Worm (Caenorhabditis elegans) whole organism, late embryonic: ENCODE measurements around the gene tbx-31.
A peak's percentile ranks its signal among the peaks of the same experiment; 100 is the strongest.

Experiments used
- C08G9.2 ChIP-seq: sonication (generic microtip); optimal IDR thresholded peaks from 2 replicates; lab custom pipeline; 2016; ENCODE audit warnings: mild to moderate bottlenecking, missing genetic modification characterization, moderate library complexity, missing compliant biosample characterization
- C38D4.7 ChIP-seq: fragments of 200-800 bp; sonication (Bioruptor generic); optimal IDR thresholded peaks from 2 replicates; lab custom pipeline; 2018; ENCODE audit warnings: mild to moderate bottlenecking, missing genetic modification characterization, moderate library complexity, missing compliant biosample characterization
- F13H6.1 ChIP-seq: sonication (generic microtip); optimal IDR thresholded peaks from 2 replicates; lab custom pipeline; 2016; ENCODE audit warnings: missing genetic modification characterization, missing compliant biosample characterization
- K02D7.2 ChIP-seq: sonication (generic microtip); optimal IDR thresholded peaks from 2 replicates; lab custom pipeline; 2017; ENCODE audit warnings: mild to moderate bottlenecking, missing genetic modification characterization, missing compliant biosample characterization
- T23F11.4 ChIP-seq: fragments of 200-800 bp; sonication (Bioruptor generic); optimal IDR thresholded peaks from 2 replicates; lab custom pipeline; 2018; ENCODE audit warnings: mild to moderate bottlenecking, missing genetic modification characterization, missing compliant biosample characterization
- Y22D7AL.16 ChIP-seq: sonication (generic microtip); optimal IDR thresholded peaks from 2 replicates; lab custom pipeline; 2016; ENCODE audit warnings: missing genetic modification characterization, missing compliant biosample characterization
- ceh-14 ChIP-seq: sonication (generic microtip); optimal IDR thresholded peaks from 2 replicates; lab custom pipeline; 2016; ENCODE audit warnings: missing genotype, missing genetic modification characterization, missing compliant biosample characterization
- ceh-18 ChIP-seq: sonication (generic microtip); optimal IDR thresholded peaks from 2 replicates; lab custom pipeline; 2016; ENCODE audit warnings: missing genetic modification characterization, missing compliant biosample characterization
- ceh-2 ChIP-seq: sonication (generic microtip); optimal IDR thresholded peaks from 2 replicates; lab custom pipeline; 2016; ENCODE audit warnings: missing genotype, missing genetic modification characterization, missing compliant biosample characterization
- ceh-24 ChIP-seq: sonication (generic microtip); optimal IDR thresholded peaks from 2 replicates; lab custom pipeline; 2016; ENCODE audit warnings: mild to moderate bottlenecking, missing genetic modification characterization, missing compliant biosample characterization
- ceh-31 ChIP-seq: sonication (generic microtip); optimal IDR thresholded peaks from 2 replicates; lab custom pipeline; 2016; ENCODE audit warnings: missing genetic modification characterization, missing compliant biosample characterization
- ceh-48 ChIP-seq: sonication (generic microtip); optimal IDR thresholded peaks from 2 replicates; lab custom pipeline; 2016; ENCODE audit warnings: missing genetic modification characterization, inconsistent platforms, missing compliant biosample characterization
- ceh-6 ChIP-seq: fragments of 200-800 bp; sonication (Bioruptor generic); optimal IDR thresholded peaks from 2 replicates; lab custom pipeline; 2018; ENCODE audit warnings: mild to moderate bottlenecking, missing genetic modification characterization, missing compliant biosample characterization
- dmd-4 ChIP-seq: sonication (generic microtip); optimal IDR thresholded peaks from 2 replicates; lab custom pipeline; 2016; ENCODE audit warnings: borderline replicate concordance, missing genetic modification characterization, missing compliant biosample characterization
- elt-2 ChIP-seq: sonication (generic microtip); optimal IDR thresholded peaks from 2 replicates; lab custom pipeline; 2016; ENCODE audit warnings: missing genetic modification reagents, missing genetic modification characterization, missing compliant biosample characterization
- elt-4 ChIP-seq: sonication (generic microtip); optimal IDR thresholded peaks from 2 replicates; lab custom pipeline; 2016; ENCODE audit warnings: missing genetic modification characterization, missing compliant biosample characterization
- fax-1 ChIP-seq: sonication (generic microtip); optimal IDR thresholded peaks from 2 replicates; lab custom pipeline; 2016; ENCODE audit warnings: missing genotype, missing genetic modification characterization, missing compliant biosample characterization
- gmeb-2 ChIP-seq: sonication (generic microtip); optimal IDR thresholded peaks from 2 replicates; lab custom pipeline; 2016; ENCODE audit warnings: missing genetic modification characterization, inconsistent platforms, missing compliant biosample characterization
- hlh-13 ChIP-seq: fragments of 200-800 bp; sonication (Bioruptor generic); optimal IDR thresholded peaks from 2 replicates; lab custom pipeline; 2018; ENCODE audit warnings: mild to moderate bottlenecking, missing genetic modification characterization, missing compliant biosample characterization
- hlh-15 ChIP-seq: sonication (generic microtip); optimal IDR thresholded peaks from 2 replicates; lab custom pipeline; 2016; ENCODE audit warnings: missing genetic modification characterization, missing compliant biosample characterization
- hlh-30 ChIP-seq: sonication (generic microtip); optimal IDR thresholded peaks from 2 replicates; lab custom pipeline; 2017; ENCODE audit warnings: antibody characterized with exemption, missing genetic modification characterization, missing compliant biosample characterization; ENCODE audit not compliant: insufficient read depth
- hlh-6 ChIP-seq: sonication (generic microtip); optimal IDR thresholded peaks from 2 replicates; lab custom pipeline; 2016; ENCODE audit warnings: missing genotype, missing genetic modification characterization, missing compliant biosample characterization
- lim-6 ChIP-seq: sonication (generic microtip); optimal IDR thresholded peaks from 2 replicates; lab custom pipeline; 2016; ENCODE audit warnings: missing genetic modification characterization, missing compliant biosample characterization
- lin-11 ChIP-seq: fragments of 200-800 bp; sonication (Bioruptor generic); optimal IDR thresholded peaks from 2 replicates; lab custom pipeline; 2018; ENCODE audit warnings: mild to moderate bottlenecking, missing genetic modification characterization, missing compliant biosample characterization
- madf-2 ChIP-seq: sonication (generic microtip); optimal IDR thresholded peaks from 2 replicates; lab custom pipeline; 2017; ENCODE audit warnings: missing genetic modification characterization, missing compliant biosample characterization
- mec-3 ChIP-seq: sonication (generic microtip); optimal IDR thresholded peaks from 2 replicates; lab custom pipeline; 2016; ENCODE audit warnings: borderline replicate concordance, missing genetic modification characterization, missing compliant biosample characterization
- nfya-1 ChIP-seq: sonication (generic microtip); optimal IDR thresholded peaks from 2 replicates; lab custom pipeline; 2017; ENCODE audit warnings: missing genetic modification characterization, mild to moderate bottlenecking, missing compliant biosample characterization, antibody characterized with exemption, moderate library complexity
- nhr-11 ChIP-seq: fragments of 150-350 bp; optimal IDR thresholded peaks from 2 replicates; lab custom pipeline; 2014; ENCODE audit warnings: missing biosample characterization, missing genetic modification characterization
- nhr-232 ChIP-seq: sonication (generic microtip); optimal IDR thresholded peaks from 2 replicates; lab custom pipeline; 2016; ENCODE audit warnings: missing genetic modification characterization, missing compliant biosample characterization
- npax-4 ChIP-seq: sonication (generic microtip); optimal IDR thresholded peaks from 2 replicates; lab custom pipeline; 2016; ENCODE audit warnings: missing genetic modification characterization, missing compliant biosample characterization
- odd-2 ChIP-seq: sonication (generic microtip); optimal IDR thresholded peaks from 2 replicates; lab custom pipeline; 2017; ENCODE audit warnings: antibody characterized with exemption, mild to moderate bottlenecking, missing genetic modification characterization, missing compliant biosample characterization
- pag-3 ChIP-seq: sonication (generic microtip); optimal IDR thresholded peaks from 2 replicates; lab custom pipeline; 2016; ENCODE audit warnings: missing compliant biosample characterization, missing genetic modification characterization, borderline replicate concordance
- pat-9 ChIP-seq: fragments of 200-800 bp; sonication (Bioruptor generic); optimal IDR thresholded peaks from 2 replicates; lab custom pipeline; 2018; ENCODE audit warnings: mild to moderate bottlenecking, missing genetic modification characterization, moderate library complexity, missing compliant biosample characterization
- pax-1 ChIP-seq: fragments of 150-350 bp; optimal IDR thresholded peaks from 2 replicates; lab custom pipeline; 2014; ENCODE audit warnings: missing biosample characterization, missing genetic modification characterization
- pha-2 ChIP-seq: sonication (generic microtip); optimal IDR thresholded peaks from 2 replicates; lab custom pipeline; 2017; ENCODE audit warnings: mild to moderate bottlenecking, missing genetic modification characterization, missing compliant biosample characterization
- pha-4 ChIP-seq: fragments of 150-350 bp; optimal IDR thresholded peaks from 2 replicates; lab custom pipeline; 2018; ENCODE audit warnings: missing biosample characterization, missing genetic modification reagents, missing genetic modification characterization
- pqm-1 ChIP-seq: sonication (generic microtip); optimal IDR thresholded peaks from 2 replicates; lab custom pipeline; 2016; ENCODE audit warnings: missing genetic modification characterization, missing compliant biosample characterization
- pros-1 ChIP-seq: fragments of 150-350 bp; optimal IDR thresholded peaks from 2 replicates; lab custom pipeline; 2014; ENCODE audit warnings: missing biosample characterization, missing genetic modification reagents, missing genetic modification characterization
- ref-2 ChIP-seq: sonication (generic microtip); optimal IDR thresholded peaks from 2 replicates; lab custom pipeline; 2016; ENCODE audit warnings: missing genetic modification characterization, missing compliant biosample characterization
- rnt-1 ChIP-seq: sonication (generic microtip); optimal IDR thresholded peaks from 2 replicates; lab custom pipeline; 2016; ENCODE audit warnings: missing genetic modification characterization, missing compliant biosample characterization
- sdc-2 ChIP-seq: sonication (generic microtip); optimal IDR thresholded peaks from 2 replicates; lab custom pipeline; 2016; ENCODE audit warnings: missing genotype, missing genetic modification characterization, missing compliant biosample characterization
- sox-2 ChIP-seq: fragments of 200-800 bp; sonication (Bioruptor generic); IDR thresholded peaks from 2 replicates; pipeline ENCODE4 v1.3.6; 2022; ENCODE audit warnings: missing genetic modification reagents, missing genetic modification characterization, missing compliant biosample characterization
- sox-4 ChIP-seq: sonication (generic microtip); optimal IDR thresholded peaks from 2 replicates; lab custom pipeline; 2017; ENCODE audit warnings: mild to moderate bottlenecking, missing genetic modification characterization, inconsistent platforms, missing compliant biosample characterization
- tbx-7 ChIP-seq: sonication (generic microtip); optimal IDR thresholded peaks from 2 replicates; lab custom pipeline; 2016; ENCODE audit warnings: missing genotype, missing genetic modification characterization, missing compliant biosample characterization
- ttx-3 ChIP-seq: sonication (generic microtip); optimal IDR thresholded peaks from 2 replicates; lab custom pipeline; 2016; ENCODE audit warnings: missing genetic modification reagents, missing genetic modification characterization, missing compliant biosample characterization
- unc-3 ChIP-seq, 2 experiments: fragments of 200-800 bp in 1 of 2; sonication (Bioruptor generic) in 1 of 2; sonication (generic microtip) in 1 of 2; conservative IDR thresholded peaks in 1 of 2; optimal IDR thresholded peaks in 1 of 2; 2 replicates each; pipeline versions ENCODE4 v1.3.6 to Lab custom; 2016 to 2022; ENCODE audit warnings: missing compliant biosample characterization in 2 of 2, missing genetic modification characterization in 2 of 2, missing genetic modification reagents in 1 of 2
- unc-42 ChIP-seq: sonication (generic microtip); optimal IDR thresholded peaks from 2 replicates; lab custom pipeline; 2016; ENCODE audit warnings: missing genotype, missing genetic modification characterization, missing compliant biosample characterization
- unc-86 ChIP-seq: sonication (generic microtip); optimal IDR thresholded peaks from 2 replicates; lab custom pipeline; 2016; ENCODE audit warnings: missing genetic modification characterization, missing compliant biosample characterization

The tbx-31 gene

DNA sequence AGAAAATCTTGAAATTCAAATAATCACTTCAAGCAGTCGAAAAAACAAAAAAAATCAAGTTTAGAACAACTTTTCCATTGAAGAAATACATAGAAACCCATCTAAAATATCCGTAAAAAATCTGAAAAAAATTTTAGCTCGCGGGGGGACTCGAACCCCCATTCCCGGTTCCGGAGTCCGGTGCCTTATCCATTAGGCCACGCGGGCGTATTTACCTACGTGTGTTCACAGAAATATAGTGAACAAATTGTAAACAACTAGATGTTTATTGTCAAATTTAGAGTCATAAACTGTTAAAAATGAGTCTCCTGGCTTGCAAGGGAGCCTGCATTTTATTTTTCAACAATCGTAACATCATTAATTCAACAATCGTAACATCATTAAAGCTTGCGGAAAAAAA lies 44.2 kb downstream of the tbx-31 start:
- TF ChIP-seq rnt-1 (tag; lab: Kevin White, UChicago) (no peak), ceh-24 (no peak), T23F11.4 (no peak), pat-9 (tag; lab: Kevin White, UChicago) (no peak), nhr-11 (tag; lab: Kevin White, UChicago) (no peak), pha-4 (no peak), F13H6.1 (tag; lab: Kevin White, UChicago) (no peak), pqm-1 (no peak), elt-2 (tag; lab: Kevin White, UChicago) (no peak), pros-1 (tag; lab: Kevin White, UChicago) (no peak), unc-42 (tag; lab: Kevin White, UChicago) (no peak), madf-2 (no peak), ceh-14 (tag; lab: Kevin White, UChicago) (no peak), pag-3 (tag; lab: Kevin White, UChicago) (no peak), hlh-30 (no peak), Y22D7AL.16 (tag; lab: Kevin White, UChicago) (no peak), sdc-2 (tag; lab: Kevin White, UChicago) (no peak), mec-3 (tag; lab: Kevin White, UChicago) (no peak), lim-6 (tag; lab: Kevin White, UChicago) (no peak)
- TF ChIP-seq, all 69 proteins: peak for 0

- no peak for TF ChIP-seq lim-6 (tag; lab: Kevin White, UChicago)
- no peak for TF ChIP-seq pros-1 (tag; lab: Kevin White, UChicago)
- TF ChIP-seq F13H6.1 (tag; lab: Kevin White, UChicago): no peak
- TF ChIP-seq nhr-232: no peak
- TF ChIP-seq fax-1 (tag; lab: Kevin White, UChicago): no peak
- TF ChIP-seq odd-2 (tag; lab: Kevin White, UChicago): no peak
- TF ChIP-seq unc-3 (GFP tag; conservative IDR thresholded peaks at IDR 0.05; lab: Robert Waterston, UW): no peak
- TF ChIP-seq unc-3 (tag; optimal IDR thresholded peaks at IDR 0.05; lab: Kevin White, UChicago): no peak
- TF ChIP-seq gmeb-2 (tag; lab: Kevin White, UChicago): no peak
- no peak for TF ChIP-seq pha-2 (tag; lab: Kevin White, UChicago)
- no peak for TF ChIP-seq C08G9.2 (tag; lab: Kevin White, UChicago)
- no peak for TF ChIP-seq nhr-11 (tag; lab: Kevin White, UChicago)
- no peak for TF ChIP-seq ceh-18 (tag; lab: Kevin White, UChicago)
- no peak for TF ChIP-seq pha-4
- no peak for TF ChIP-seq nfya-1
- no peak for TF ChIP-seq npax-4 (tag; lab: Kevin White, UChicago)
- TF ChIP-seq, all 69 proteins: peak for 0
These were observed 46.1 kb downstream of the tbx-31 start, which contains the start of gene fbxb-58 for ce11 chrX:1627837-1628236. TSS of gene fbxb-58 (plus strand) at chrX:1628137.

DNA sequence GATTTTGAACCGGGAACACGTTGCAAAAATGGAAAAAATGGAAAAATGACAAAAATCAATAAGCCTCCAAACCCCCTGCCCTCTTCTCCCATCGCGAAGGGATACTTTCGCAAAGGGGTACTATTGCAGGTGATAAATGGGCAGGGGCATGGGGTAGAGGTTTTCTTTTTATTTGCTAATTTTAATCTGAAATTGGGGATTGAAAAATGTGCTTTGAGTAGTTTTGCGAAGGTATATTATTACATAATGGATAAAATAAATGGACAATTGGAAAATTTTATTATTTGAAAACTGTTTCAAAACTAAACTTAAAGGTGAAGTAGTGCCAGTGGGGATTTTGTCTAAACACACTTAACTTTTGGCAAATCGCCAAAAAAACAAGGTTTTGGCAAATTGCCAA lies 46.9 kb downstream of the tbx-31 start:
- TF ChIP-seq pax-1 (tag; lab: Kevin White, UChicago) (no peak), pqm-1 (peak; percentile 56), ttx-3 (tag; lab: Kevin White, UChicago) (peak; percentile 62), tbx-7 (tag; lab: Kevin White, UChicago) (no peak), madf-2 (peak; percentile 55), hlh-6 (peak; percentile 7), hlh-15 (peak; percentile 32), ceh-6 (GFP tag; lab: Kevin White, UChicago) (no peak), hlh-13 (GFP tag; lab: Kevin White, UChicago) (peak; percentile 3), lin-11 (tag; lab: Kevin White, UChicago) (peak; percentile 10), unc-86 (peak; percentile 60), nfya-1 (peak; percentile 93), K02D7.2 (tag; lab: Kevin White, UChicago) (peak; percentile 6), nhr-232 (peak; percentile 31), sox-2 (peak; percentile 59; the same call in 1 of the 2 replicates), ceh-31 (tag; lab: Kevin White, UChicago) (peak; percentile 87), lim-6 (tag; lab: Kevin White, UChicago) (no peak), C38D4.7 (GFP tag; lab: Kevin White, UChicago) (no peak), sox-4 (peak; percentile 67), ceh-2 (tag; lab: Kevin White, UChicago) (peak; percentile 50), elt-4 (no peak), mec-3 (tag; lab: Kevin White, UChicago) (no peak), pag-3 (tag; lab: Kevin White, UChicago) (no peak), dmd-4 (tag; lab: Kevin White, UChicago) (peak; percentile 17), pros-1 (tag; lab: Kevin White, UChicago) (peak; percentile 63), ref-2 (tag; lab: Kevin White, UChicago) (peak; percentile 91), ceh-48 (tag; lab: Kevin White, UChicago) (peak; percentile 94)
